Worm (Caenorhabditis elegans): ENCODE measurements around the gene ZK1058.3.

DNA sequence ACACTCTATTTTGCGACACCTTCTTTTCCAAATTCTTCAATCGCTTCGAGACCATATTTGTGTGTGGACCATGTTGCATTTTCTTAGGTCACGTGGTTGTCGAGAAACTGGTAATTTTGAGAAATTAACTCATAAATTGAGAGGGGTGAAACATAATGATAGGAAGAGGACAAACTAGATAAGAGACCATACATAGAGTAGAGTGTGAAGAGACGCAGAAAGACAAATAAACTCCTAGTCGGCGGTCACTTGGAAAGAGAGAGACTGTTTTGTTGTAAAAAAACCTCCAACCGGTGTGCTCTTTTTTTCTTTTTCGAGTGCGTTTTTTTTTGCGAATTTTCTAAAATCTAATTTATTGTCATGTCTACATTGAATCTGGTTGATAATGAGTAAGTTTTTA is 41.3 kb downstream of the ZK1058.3 start, which contains the start of gene R10E9.3:
- no peak for TF ChIP-seq W03F9.2 (tag; optimal IDR thresholded peaks at IDR 0.05)
- TF ChIP-seq him-1 (tag; optimal IDR thresholded peaks at IDR 0.05): no peak
